Worm (Caenorhabditis elegans) whole organism, young adult: Measurements from ENCODE around the gene ceh-37.
A peak's percentile ranks its signal among the peaks of the same experiment; 100 is the strongest.

Experiments used
- B0035.1 ChIP-seq: sonication (generic microtip); optimal IDR thresholded peaks from 2 replicates; lab custom pipeline; 2016; ENCODE audit warnings: missing genetic modification characterization, mild to moderate bottlenecking, missing compliant biosample characterization, missing genotype, missing genetic modification reagents
- C17E4.6 ChIP-seq: fragments of 200-800 bp; sonication (Bioruptor generic); IDR thresholded peaks from 2 replicates; pipeline ENCODE4 v1.3.6; 2022; ENCODE audit warnings: missing genetic modification reagents, missing genetic modification characterization, missing compliant biosample characterization
- F10E7.11 ChIP-seq: sonication (generic microtip); optimal IDR thresholded peaks from 2 replicates; lab custom pipeline; 2017; ENCODE audit warnings: mild to moderate bottlenecking, missing genetic modification characterization, moderate library complexity, missing compliant biosample characterization
- F22D6.2 ChIP-seq: sonication (generic microtip); optimal IDR thresholded peaks from 2 replicates; lab custom pipeline; 2016; ENCODE audit warnings: mild to moderate bottlenecking, missing genetic modification characterization, missing compliant biosample characterization
- F39B2.1 ChIP-seq: fragments of 200-800 bp; sonication (Bioruptor generic); IDR thresholded peaks from 2 replicates; pipeline ENCODE4 v1.3.6; 2022; ENCODE audit warnings: missing genetic modification reagents, missing genetic modification characterization, missing compliant biosample characterization
- F57A8.1 ChIP-seq: fragments of 200-800 bp; sonication (Bioruptor generic); optimal IDR thresholded peaks from 2 replicates; lab custom pipeline; 2018; ENCODE audit warnings: mild to moderate bottlenecking, missing genetic modification characterization, moderate library complexity, missing compliant biosample characterization
- Y79H2A.3 ChIP-seq: fragments of 200-800 bp; sonication (Bioruptor generic); conservative IDR thresholded peaks from 2 replicates; pipeline ENCODE4 v1.3.6; 2022; ENCODE audit warnings: missing genetic modification reagents, missing genetic modification characterization, missing compliant biosample characterization
- ZK185.1 ChIP-seq: sonication (generic microtip); optimal IDR thresholded peaks from 2 replicates; lab custom pipeline; 2016; ENCODE audit warnings: mild to moderate bottlenecking, missing genetic modification characterization, missing compliant biosample characterization; ENCODE audit not compliant: poor library complexity, severe bottlenecking
- ama-1 ChIP-seq, 3 experiments: fragments of 150-350 bp in 1 of 3; sonication (generic microtip) in 2 of 3; optimal IDR thresholded peaks; 2 replicates each; lab custom pipeline; 2014 to 2018; ENCODE audit warnings: missing biosample characterization in 2 of 3, missing genetic modification characterization in 2 of 3, missing genetic modification reagents in 2 of 3
- aptf-2 ChIP-seq: fragments of 200-800 bp; sonication (Bioruptor generic); conservative IDR thresholded peaks from 2 replicates; pipeline ENCODE4 v1.3.6; 2022; ENCODE audit warnings: missing genetic modification reagents, missing genetic modification characterization, missing compliant biosample characterization
- attf-6 ChIP-seq: fragments of 200-800 bp; sonication (Bioruptor generic); IDR thresholded peaks from 2 replicates; pipeline ENCODE4 v1.3.6; 2022; ENCODE audit warnings: missing genetic modification reagents, missing genetic modification characterization, missing compliant biosample characterization
- bed-2 ChIP-seq: fragments of 200-800 bp; sonication (Bioruptor generic); IDR thresholded peaks from 2 replicates; pipeline ENCODE4 v1.3.6; 2022; ENCODE audit warnings: missing genetic modification reagents, missing genetic modification characterization, missing compliant biosample characterization
- ccch-3 ChIP-seq: fragments of 200-800 bp; sonication (Bioruptor generic); optimal IDR thresholded peaks from 2 replicates; lab custom pipeline; 2018; ENCODE audit warnings: mild to moderate bottlenecking, missing genetic modification characterization, missing compliant biosample characterization
- cebp-1 ChIP-seq, 2 experiments: fragments of 200-800 bp in 1 of 2; sonication (Bioruptor generic) in 1 of 2; sonication (generic microtip) in 1 of 2; IDR thresholded peaks in 1 of 2; optimal IDR thresholded peaks in 1 of 2; 2 replicates each; pipeline versions ENCODE4 v1.3.6 to Lab custom; 2017 to 2022; ENCODE audit warnings: missing compliant biosample characterization in 2 of 2, missing genetic modification characterization in 2 of 2, mild to moderate bottlenecking in 1 of 2, missing genetic modification reagents in 1 of 2, moderate library complexity in 1 of 2
- ceh-100 ChIP-seq: fragments of 200-800 bp; sonication (Bioruptor generic); IDR thresholded peaks from 2 replicates; pipeline ENCODE4 v1.3.6; 2022; ENCODE audit warnings: missing genetic modification reagents, missing genetic modification characterization, missing compliant biosample characterization
- ceh-40 ChIP-seq: fragments of 200-800 bp; sonication (Bioruptor generic); IDR thresholded peaks from 2 replicates; pipeline ENCODE4 v1.3.6; 2022; ENCODE audit warnings: missing genetic modification characterization, missing compliant biosample characterization
- ceh-58 ChIP-seq: fragments of 200-800 bp; sonication (Bioruptor generic); IDR thresholded peaks from 2 replicates; pipeline ENCODE4 v1.3.6; 2022; ENCODE audit warnings: missing genetic modification characterization, missing compliant biosample characterization
- ceh-79 ChIP-seq: sonication (generic microtip); optimal IDR thresholded peaks from 2 replicates; lab custom pipeline; 2017; ENCODE audit warnings: mild to moderate bottlenecking, missing genetic modification characterization, missing compliant biosample characterization
- dpl-1 ChIP-seq: fragments of 150-350 bp; optimal IDR thresholded peaks from 2 replicates; lab custom pipeline; 2014; ENCODE audit warnings: missing biosample characterization, missing genetic modification reagents, missing genetic modification characterization
- egl-18 ChIP-seq: fragments of 200-800 bp; sonication (Bioruptor generic); IDR thresholded peaks from 2 replicates; pipeline ENCODE4 v1.3.6; 2022; ENCODE audit warnings: missing genetic modification reagents, missing genetic modification characterization, missing compliant biosample characterization
- egrh-3 ChIP-seq: fragments of 200-800 bp; sonication (Bioruptor generic); IDR thresholded peaks from 2 replicates; pipeline ENCODE4 v1.3.6; 2022; ENCODE audit warnings: missing genetic modification reagents, missing genetic modification characterization, missing compliant biosample characterization
- fkh-3 ChIP-seq: sonication (generic microtip); optimal IDR thresholded peaks from 2 replicates; lab custom pipeline; 2016; ENCODE audit warnings: mild to moderate bottlenecking, missing genetic modification characterization, missing compliant biosample characterization
- hlh-12 ChIP-seq: sonication (generic microtip); optimal IDR thresholded peaks from 2 replicates; lab custom pipeline; 2016; ENCODE audit warnings: missing genetic modification characterization, missing compliant biosample characterization
- hrde-1 ChIP-seq: sonication (generic microtip); optimal IDR thresholded peaks from 2 replicates; lab custom pipeline; 2016; ENCODE audit warnings: missing genetic modification characterization, mild to moderate bottlenecking, missing compliant biosample characterization, moderate library complexity, missing genotype, missing genetic modification reagents, borderline replicate concordance
- lag-1 ChIP-seq: fragments of 200-800 bp; sonication (Bioruptor generic); IDR thresholded peaks from 2 replicates; pipeline ENCODE4 v1.3.6; 2022; ENCODE audit warnings: missing genetic modification reagents, missing genetic modification characterization, missing compliant biosample characterization
- lin-54 ChIP-seq: fragments of 200-800 bp; sonication (Bioruptor generic); optimal IDR thresholded peaks from 2 replicates; lab custom pipeline; 2018; ENCODE audit warnings: mild to moderate bottlenecking, missing genetic modification characterization, missing compliant biosample characterization
- madf-10 ChIP-seq: sonication (generic microtip); optimal IDR thresholded peaks from 2 replicates; lab custom pipeline; 2016; ENCODE audit warnings: mild to moderate bottlenecking, missing genetic modification characterization, missing compliant biosample characterization
- madf-6 ChIP-seq: fragments of 200-800 bp; sonication (Bioruptor generic); IDR thresholded peaks from 2 replicates; pipeline ENCODE4 v1.3.6; 2022; ENCODE audit warnings: missing genetic modification reagents, missing genetic modification characterization, missing compliant biosample characterization
- mcd-1 ChIP-seq: fragments of 200-800 bp; sonication (Bioruptor generic); IDR thresholded peaks from 2 replicates; pipeline ENCODE4 v1.3.6; 2022; ENCODE audit warnings: missing genetic modification reagents, missing genetic modification characterization, missing compliant biosample characterization
- nfya-1 ChIP-seq: sonication (generic microtip); optimal IDR thresholded peaks from 2 replicates; lab custom pipeline; 2017; ENCODE audit warnings: antibody characterized with exemption, missing compliant biosample characterization, missing genetic modification characterization, borderline replicate concordance; ENCODE audit not compliant: insufficient read depth
- nfyb-1 ChIP-seq: fragments of 200-800 bp; sonication (Bioruptor generic); IDR thresholded peaks from 2 replicates; pipeline ENCODE4 v1.3.6; 2022; ENCODE audit warnings: missing genetic modification reagents, missing genetic modification characterization, missing compliant biosample characterization
- nhr-27 ChIP-seq: fragments of 200-800 bp; sonication (Bioruptor generic); optimal IDR thresholded peaks from 2 replicates; lab custom pipeline; 2018; ENCODE audit warnings: mild to moderate bottlenecking, missing genetic modification characterization, moderate library complexity, missing compliant biosample characterization
- nhr-80 ChIP-seq: sonication (generic microtip); optimal IDR thresholded peaks from 2 replicates; lab custom pipeline; 2016; ENCODE audit warnings: missing genetic modification characterization, missing compliant biosample characterization
- pbrm-1 ChIP-seq: fragments of 200-800 bp; sonication (Bioruptor generic); IDR thresholded peaks from 2 replicates; pipeline ENCODE4 v1.3.6; 2022; ENCODE audit warnings: missing genetic modification reagents, missing genetic modification characterization, missing compliant biosample characterization
- repo-1 ChIP-seq: sonication (generic microtip); optimal IDR thresholded peaks from 2 replicates; lab custom pipeline; 2017; ENCODE audit warnings: mild to moderate bottlenecking, missing genetic modification characterization, missing compliant biosample characterization
- rpc-1 ChIP-seq, 2 experiments: fragments of 150-350 bp in 1 of 2; sonication (generic microtip) in 1 of 2; optimal IDR thresholded peaks; 2 replicates each; lab custom pipeline; 2014 to 2018; ENCODE audit warnings: missing biosample characterization in 1 of 2, missing genetic modification characterization in 1 of 2, missing genetic modification reagents in 1 of 2, missing genotype in 1 of 2
- sea-2 ChIP-seq: fragments of 200-800 bp; sonication (Bioruptor generic); IDR thresholded peaks from 2 replicates; pipeline ENCODE4 v1.3.6; 2022; ENCODE audit warnings: missing genetic modification characterization, missing compliant biosample characterization
- snpc-3.4 ChIP-seq: sonication (generic microtip); optimal IDR thresholded peaks from 2 replicates; lab custom pipeline; 2017; ENCODE audit warnings: missing genetic modification characterization, mild to moderate bottlenecking, missing compliant biosample characterization, antibody characterized with exemption, moderate library complexity, missing genotype, missing genetic modification reagents
- snpc-4 ChIP-seq, 5 experiments: fragments of 150-350 bp in 1 of 5; sonication (generic microtip) in 4 of 5; optimal IDR thresholded peaks; 2 replicates each; lab custom pipeline; 2014 to 2018; ENCODE audit warnings: missing genetic modification characterization in 5 of 5, missing biosample characterization in 3 of 5, antibody characterized with exemption in 2 of 5, mild to moderate bottlenecking in 2 of 5, missing compliant biosample characterization in 2 of 5, missing genotype in 2 of 5, moderate library complexity in 2 of 5, missing genetic modification reagents in 1 of 5
- tbx-9 ChIP-seq: sonication (generic microtip); optimal IDR thresholded peaks from 2 replicates; lab custom pipeline; 2016; ENCODE audit warnings: borderline replicate concordance, missing genetic modification characterization, inconsistent platforms, missing compliant biosample characterization
- unc-62 ChIP-seq: fragments of 150-350 bp; optimal IDR thresholded peaks from 2 replicates; lab custom pipeline; 2014; ENCODE audit warnings: missing biosample characterization, missing genetic modification reagents, missing genetic modification characterization
- xnd-1 ChIP-seq: sonication (generic microtip); optimal IDR thresholded peaks from 2 replicates; lab custom pipeline; 2016; ENCODE audit warnings: missing genotype, missing genetic modification reagents, missing genetic modification characterization, missing compliant biosample characterization
- ztf-18 ChIP-seq: sonication (generic microtip); optimal IDR thresholded peaks from 2 replicates; lab custom pipeline; 2016; ENCODE audit warnings: missing genotype, mild to moderate bottlenecking, missing genetic modification characterization, missing compliant biosample characterization
- ztf-22 ChIP-seq: fragments of 200-800 bp; sonication (Bioruptor generic); optimal IDR thresholded peaks from 2 replicates; lab custom pipeline; 2018; ENCODE audit warnings: mild to moderate bottlenecking, missing genetic modification characterization, moderate library complexity, missing compliant biosample characterization
- ztf-3 ChIP-seq: fragments of 200-800 bp; sonication (Bioruptor generic); optimal IDR thresholded peaks from 2 replicates; lab custom pipeline; 2018; ENCODE audit warnings: mild to moderate bottlenecking, missing genetic modification characterization, missing compliant biosample characterization

The ceh-37 gene

DNA sequence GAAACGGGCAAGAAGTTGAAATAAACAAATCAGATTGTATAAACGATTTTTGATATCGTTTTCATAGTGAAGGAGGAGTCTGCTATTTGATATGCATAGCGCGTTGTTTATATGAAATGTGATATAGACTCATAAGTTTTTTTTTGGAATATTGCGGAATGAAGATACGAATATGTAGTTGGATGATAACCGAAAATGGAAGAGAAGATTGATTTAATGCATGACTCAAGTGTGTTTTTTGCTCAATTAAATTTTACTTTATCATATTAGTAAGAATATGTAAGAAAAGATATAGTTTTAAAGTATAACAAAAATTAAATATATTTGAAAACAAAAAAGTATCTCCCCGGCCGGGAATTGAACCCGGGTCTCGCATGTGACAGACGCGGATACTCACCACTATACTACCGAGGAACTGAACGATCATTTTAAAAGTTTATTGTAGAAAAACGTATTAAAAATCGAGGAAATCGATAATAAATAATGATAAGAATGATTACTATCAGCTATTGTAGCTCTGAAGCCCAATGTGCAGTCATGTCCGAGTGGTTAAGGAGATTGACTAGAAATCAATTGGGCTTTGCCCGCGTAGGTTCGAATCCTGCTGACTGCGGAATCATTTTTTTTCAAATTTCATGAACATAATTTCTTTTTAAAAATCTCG is 46.0 kb downstream of the ceh-37 start, which contains the start of gene lgc-25 (continued):
- TF ChIP-seq ceh-100 (GFP tag; lab: Robert Waterston, UW) (no peak), hrde-1 (peak; percentile 44), dpl-1 (no peak), bed-2 (GFP tag; lab: Robert Waterston, UW) (0 out of 2 replicates have a peak, but pooled peaks have one; percentile 46), repo-1 (tag; lab: Kevin White, UChicago) (peak; percentile 71), F39B2.1 (GFP tag; lab: Robert Waterston, UW) (no peak), ZK185.1 (tag; lab: Kevin White, UChicago) (peak; percentile 85), egrh-3 (GFP tag; lab: Robert Waterston, UW) (no peak), C17E4.6 (GFP tag; lab: Robert Waterston, UW) (no peak), lin-54 (peak; percentile 5), nfyb-1 (GFP tag; lab: Robert Waterston, UW) (peak; percentile 65), F22D6.2 (tag; lab: Kevin White, UChicago) (peak; percentile 28), ceh-79 (tag; lab: Kevin White, UChicago) (no peak), xnd-1 (no peak), nhr-80 (no peak), madf-10 (tag; lab: Kevin White, UChicago) (peak; percentile 55), ztf-18 (peak; percentile 72), rpc-1 (optimal IDR thresholded peaks at IDR 0.05; lab: Kevin White, UChicago) (peak; percentile 96), rpc-1 (tag; optimal IDR thresholded peaks at IDR 0.05; lab: Kevin White, UChicago) (peak; percentile 94), pbrm-1 (GFP tag; lab: Robert Waterston, UW) (peak; percentile 68), unc-62 (no peak), ceh-40 (0 out of 2 replicates have a peak, but pooled peaks have one; percentile 5), B0035.1 (tag; lab: Kevin White, UChicago) (peak; percentile 63), lag-1 (GFP tag; lab: Robert Waterston, UW) (no peak), ceh-58 (GFP tag; lab: Robert Waterston, UW) (no peak), snpc-3.4 (tag; lab: Kevin White, UChicago) (peak; percentile 33), tbx-9 (no peak), fkh-3 (tag; lab: Kevin White, UChicago) (no peak), ztf-3 (GFP tag; lab: Kevin White, UChicago) (no peak), F10E7.11 (tag; lab: Kevin White, UChicago) (no peak), ama-1 (optimal IDR thresholded peaks at IDR 0.05; lab: Kevin White, UChicago) (no peak), ama-1 (GFP tag; optimal IDR thresholded peaks at IDR 0.05; lab: Kevin White, UChicago) (peak in 1 of 2 experiments; percentile 53), hlh-12 (tag; lab: Kevin White, UChicago) (no peak)

DNA sequence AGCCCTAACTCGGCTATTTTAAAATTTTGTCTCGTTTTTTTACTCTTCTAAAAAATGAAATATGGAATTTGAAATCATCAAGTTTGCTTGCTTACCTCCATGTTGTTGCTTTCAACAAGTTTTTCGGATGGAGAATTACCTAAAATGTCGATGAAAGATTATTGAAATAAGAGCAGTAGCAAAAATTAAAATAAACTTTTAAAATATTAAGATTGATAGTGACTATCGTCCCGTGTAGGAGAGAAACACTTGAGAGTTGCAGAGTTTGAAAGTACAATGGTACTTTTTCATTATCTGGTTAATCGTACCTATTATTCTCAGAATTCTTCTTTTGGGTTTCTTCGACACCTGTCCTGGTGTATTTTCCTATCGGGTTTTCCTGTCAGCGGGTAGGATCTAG is 50.9 kb downstream of the ceh-37 start, which contains the start of gene ceh-90:
TSS of gene ceh-90 (minus strand) at position 101 of the 400 bp plus-strand sequence.
- no peak for TF ChIP-seq ceh-58 (GFP tag; lab: Robert Waterston, UW)
- no peak for TF ChIP-seq ztf-22 (GFP tag; lab: Kevin White, UChicago)
- no peak for TF ChIP-seq nhr-27 (tag; lab: Kevin White, UChicago)
- TF ChIP-seq C17E4.6 (GFP tag; lab: Robert Waterston, UW): no peak
- TF ChIP-seq mcd-1 (GFP tag; lab: Robert Waterston, UW): no peak
- TF ChIP-seq cebp-1 (GFP tag; IDR thresholded peaks at IDR 0.05; lab: Robert Waterston, UW): no peak
- TF ChIP-seq cebp-1 (tag; optimal IDR thresholded peaks at IDR 0.05; lab: Kevin White, UChicago): no peak
- no peak for TF ChIP-seq xnd-1
- no peak for TF ChIP-seq egrh-3 (GFP tag; lab: Robert Waterston, UW)
- no peak for TF ChIP-seq aptf-2 (GFP tag; lab: Robert Waterston, UW)
- TF ChIP-seq sea-2 (GFP tag; lab: Robert Waterston, UW): no peak
- TF ChIP-seq Y79H2A.3 (GFP tag; lab: Robert Waterston, UW): no peak
- TF ChIP-seq attf-6 (GFP tag; lab: Robert Waterston, UW): no peak
- TF ChIP-seq nfya-1 (tag; lab: Kevin White, UChicago): no peak
- no peak for TF ChIP-seq bed-2 (GFP tag; lab: Robert Waterston, UW)
- no peak for TF ChIP-seq egl-18 (GFP tag; lab: Robert Waterston, UW)
- no peak for TF ChIP-seq madf-6 (GFP tag; lab: Robert Waterston, UW)
- TF ChIP-seq repo-1 (tag; lab: Kevin White, UChicago): no peak
- TF ChIP-seq snpc-4 (GFP tag; optimal IDR thresholded peaks at IDR 0.05; lab: Kevin White, UChicago): no peak
- no peak for TF ChIP-seq snpc-4 (tag; optimal IDR thresholded peaks at IDR 0.05; lab: Kevin White, UChicago)
- no peak for TF ChIP-seq F57A8.1 (GFP tag; lab: Kevin White, UChicago)
- no peak for TF ChIP-seq ccch-3 (GFP tag; lab: Kevin White, UChicago)
- TF ChIP-seq, all 124 proteins: peak for 0
